Fruit fly (Drosophila melanogaster) whole organism, prepupa: ENCODE data around the gene Sam-S.

Source experiments
- CG10631 ChIP-seq: fragments of 200-800 bp; sonication (Bioruptor generic); optimal IDR thresholded peaks from 2 replicates; lab custom pipeline; 2016; ENCODE audit warnings: missing biosample characterization, missing genetic modification characterization
- CG11762 ChIP-seq: fragments of 200-800 bp; sonication (Bioruptor generic); optimal IDR thresholded peaks from 3 replicates; lab custom pipeline; 2016; ENCODE audit warnings: missing biosample characterization, missing genetic modification characterization; ENCODE audit not compliant: insufficient read depth
- CG15336 ChIP-seq: fragments of 200-800 bp; sonication (Bioruptor generic); IDR thresholded peaks from 2 replicates; pipeline ENCODE4 v1.3.6; 2022; ENCODE audit warnings: missing biosample characterization, missing genetic modification characterization
- CG32006 ChIP-seq: fragments of 200-800 bp; sonication (Bioruptor generic); optimal IDR thresholded peaks from 3 replicates; lab custom pipeline; 2017; ENCODE audit warnings: missing biosample characterization, mild to moderate bottlenecking, missing genetic modification characterization
- CG3919 ChIP-seq: fragments of 200-800 bp; sonication (Bioruptor generic); optimal IDR thresholded peaks from 3 replicates; lab custom pipeline; 2016; ENCODE audit warnings: missing biosample characterization, missing genetic modification characterization
- CG6276 ChIP-seq: fragments of 200-800 bp; sonication (Bioruptor generic); optimal IDR thresholded peaks from 2 replicates; lab custom pipeline; 2017; ENCODE audit warnings: missing biosample characterization, mild to moderate bottlenecking, missing genetic modification characterization
- Eip78C ChIP-seq: fragments of 200-800 bp; sonication (Bioruptor generic); peaks from one replicate; lab custom pipeline; 2016; ENCODE audit warnings: missing biosample characterization, missing genetic modification characterization
- Ets21C ChIP-seq: fragments of 200-800 bp; sonication (Bioruptor generic); optimal IDR thresholded peaks from 3 replicates; lab custom pipeline; 2016; ENCODE audit warnings: missing biosample characterization, missing genetic modification characterization
- Lpt ChIP-seq: fragments of 200-800 bp; sonication (Bioruptor generic); optimal IDR thresholded peaks from 3 replicates; lab custom pipeline; 2016; ENCODE audit warnings: missing biosample characterization, missing genetic modification characterization
- Met ChIP-seq: fragments of 200-800 bp; sonication (Bioruptor generic); optimal IDR thresholded peaks from 3 replicates; lab custom pipeline; 2016; ENCODE audit warnings: missing biosample characterization, missing genetic modification characterization
- Sox15 ChIP-seq: fragments of 200-800 bp; sonication (Bioruptor generic); optimal IDR thresholded peaks from 3 replicates; lab custom pipeline; 2016; ENCODE audit warnings: missing biosample characterization, missing genetic modification characterization
- fkh ChIP-seq: fragments of 200-800 bp; sonication (Bioruptor generic); optimal IDR thresholded peaks from 3 replicates; lab custom pipeline; 2017; ENCODE audit warnings: missing biosample characterization, mild to moderate bottlenecking, missing genetic modification characterization, moderate library complexity

Gene Sam-S

dm6 chr2L:161453-162175 is 54.9 kb downstream of the Sam-S start (continued):
- TF ChIP-seq CG6276 (peak; percentile 64), Met (GFP tag; lab: Kevin White, UChicago) (no peak), CG3919 (GFP tag; lab: Kevin White, UChicago) (no peak), Sox15 (GFP tag; lab: Kevin White, UChicago) (no peak), CG15336 (GFP tag; lab: Robert Waterston, UW) (no peak), CG32006 (GFP tag; lab: Kevin White, UChicago) (peak; percentile 5), Ets21C (GFP tag; lab: Kevin White, UChicago) (peak; percentile 37)

dm6 chr2L:162208-162607 is 55.5 kb downstream of the Sam-S start:
- TF ChIP-seq Lpt (GFP tag; lab: Kevin White, UChicago), result no peak
- TF ChIP-seq Eip78C (GFP tag; lab: Kevin White, UChicago), result peak; percentile 56
- no peak for TF ChIP-seq CG6276
- TF ChIP-seq CG10631 (GFP tag; lab: Kevin White, UChicago), result peak; percentile 25
- TF ChIP-seq, all 60 proteins: peak for 2

dm6 chr2L:163229-163628 is 56.5 kb downstream of the Sam-S start:
- TF ChIP-seq CG11762 (no peak), fkh (GFP tag; lab: Kevin White, UChicago) (peak; percentile 24)
